Fruit fly (Drosophila melanogaster) whole organism, embryonic: ENCODE data around the gene Bhmt.

Experiments
- Bgb ChIP-seq: fragments of 200-800 bp; sonication (Bioruptor generic); IDR thresholded peaks from 2 replicates; pipeline ENCODE4 v1.3.6; 2022; ENCODE audit warnings: missing biosample characterization, missing genetic modification characterization; ENCODE audit not compliant: partially characterized antibody
- CG10321 ChIP-seq: fragments of 200-800 bp; sonication (Bioruptor generic); IDR thresholded peaks from 2 replicates; pipeline ENCODE4 v1.3.6; 2022; ENCODE audit warnings: missing biosample characterization, missing genetic modification characterization
- CG11247 ChIP-seq: fragments of 200-800 bp; sonication (Bioruptor generic); IDR thresholded peaks from 2 replicates; pipeline ENCODE4 v1.3.6; 2022; ENCODE audit warnings: missing biosample characterization, missing genetic modification characterization
- CG11695 ChIP-seq: fragments of 200-800 bp; sonication (Bioruptor generic); IDR thresholded peaks from 3 replicates; pipeline ENCODE4 v1.3.6; 2022; ENCODE audit warnings: missing biosample characterization, missing genetic modification characterization
- CG12659 ChIP-seq: fragments of 200-800 bp; sonication (Bioruptor generic); optimal IDR thresholded peaks from 3 replicates; lab custom pipeline; 2017; ENCODE audit warnings: mild to moderate bottlenecking, missing biosample characterization, missing genetic modification reagents, missing genetic modification characterization
- CG15479 ChIP-seq: fragments of 200-800 bp; sonication (Bioruptor generic); optimal IDR thresholded peaks from 3 replicates; lab custom pipeline; 2019; ENCODE audit warnings: missing biosample characterization, mild to moderate bottlenecking, missing genetic modification characterization, moderate library complexity
- CG16815 ChIP-seq: fragments of 200-800 bp; sonication (Bioruptor generic); optimal IDR thresholded peaks from 3 replicates; lab custom pipeline; 2017; ENCODE audit warnings: missing biosample characterization, mild to moderate bottlenecking, missing genetic modification characterization
- CG18619 ChIP-seq: fragments of 200-800 bp; sonication (Bioruptor generic); optimal IDR thresholded peaks from 3 replicates; lab custom pipeline; 2017; ENCODE audit warnings: missing biosample characterization, mild to moderate bottlenecking, missing genetic modification characterization
- CG31388 ChIP-seq: fragments of 200-800 bp; sonication (Bioruptor generic); optimal IDR thresholded peaks from 2 replicates; lab custom pipeline; 2016; ENCODE audit warnings: missing biosample characterization, missing genetic modification characterization
- CG32772 ChIP-seq: fragments of 200-800 bp; sonication (Bioruptor generic); IDR thresholded peaks from 2 replicates; pipeline ENCODE4 v1.3.6; 2022; ENCODE audit warnings: missing biosample characterization, missing genetic modification characterization
- CG4404 ChIP-seq: fragments of 200-800 bp; sonication (Bioruptor generic); IDR thresholded peaks from 2 replicates; pipeline ENCODE4 v1.3.6; 2022; ENCODE audit warnings: missing biosample characterization, missing genetic modification characterization
- CG4617 ChIP-seq: fragments of 200-800 bp; sonication (Bioruptor generic); optimal IDR thresholded peaks from 3 replicates; lab custom pipeline; 2016; ENCODE audit warnings: missing biosample characterization, missing genetic modification characterization, borderline replicate concordance
- CG6254 ChIP-seq: fragments of 200-800 bp; sonication (Bioruptor generic); optimal IDR thresholded peaks from 3 replicates; lab custom pipeline; 2017; ENCODE audit warnings: mild to moderate bottlenecking, missing biosample characterization, missing genetic modification reagents, missing genetic modification characterization
- CG6654 ChIP-seq: fragments of 200-800 bp; sonication (Bioruptor generic); optimal IDR thresholded peaks from 2 replicates; lab custom pipeline; 2017; ENCODE audit warnings: missing biosample characterization, mild to moderate bottlenecking, missing genetic modification characterization
- CG6689 ChIP-seq: fragments of 200-800 bp; sonication (Bioruptor generic); IDR thresholded peaks from 2 replicates; pipeline ENCODE4 v1.3.6; 2022; ENCODE audit warnings: missing biosample characterization, missing genetic modification characterization
- CG6791 ChIP-seq: fragments of 200-800 bp; sonication (Bioruptor generic); IDR thresholded peaks from 3 replicates; pipeline ENCODE4 v1.3.6; 2022; ENCODE audit warnings: missing biosample characterization, missing genetic modification characterization; ENCODE audit not compliant: partially characterized antibody
- CG9876 ChIP-seq: fragments of 200-800 bp; sonication (Bioruptor generic); optimal IDR thresholded peaks from 2 replicates; lab custom pipeline; 2016; ENCODE audit warnings: missing biosample characterization, missing genetic modification characterization
- CTCF ChIP-seq: fragments of 200-800 bp; sonication (Bioruptor generic); optimal IDR thresholded peaks from 2 replicates; lab custom pipeline; 2017; ENCODE audit warnings: missing biosample characterization, mild to moderate bottlenecking, missing genetic modification characterization, moderate library complexity
- Ets65A ChIP-seq: fragments of 200-800 bp; sonication (Bioruptor generic); peaks from one replicate; lab custom pipeline; 2016; ENCODE audit warnings: missing biosample characterization, missing genetic modification characterization
- Fer3 ChIP-seq: fragments of 200-800 bp; sonication (Bioruptor generic); optimal IDR thresholded peaks from 2 replicates; lab custom pipeline; 2018; ENCODE audit warnings: missing biosample characterization, mild to moderate bottlenecking, missing genetic modification characterization, moderate library complexity
- HLH4C ChIP-seq: fragments of 200-800 bp; sonication (Bioruptor generic); IDR thresholded peaks from 3 replicates; pipeline ENCODE4 v1.3.6; 2022; ENCODE audit warnings: missing biosample characterization, missing genetic modification characterization; ENCODE audit not compliant: partially characterized antibody
- HLH54F ChIP-seq: fragments of 200-800 bp; sonication (Bioruptor generic); optimal IDR thresholded peaks from 3 replicates; lab custom pipeline; 2016; ENCODE audit warnings: missing biosample characterization, missing genetic modification characterization
- Mrtf ChIP-seq: fragments of 200-800 bp; sonication (Bioruptor generic); IDR thresholded peaks from 3 replicates; pipeline ENCODE4 v1.3.6; 2022; ENCODE audit warnings: missing biosample characterization, missing genetic modification characterization
- NFAT ChIP-seq: fragments of 200-800 bp; sonication (Bioruptor generic); IDR thresholded peaks from 2 replicates; pipeline ENCODE4 v1.3.6; 2022; ENCODE audit warnings: missing biosample characterization, missing genetic modification characterization
- Poxn ChIP-seq: fragments of 200-800 bp; sonication (Bioruptor generic); IDR thresholded peaks from 2 replicates; pipeline ENCODE4 v1.3.6; 2022; ENCODE audit warnings: missing biosample characterization, missing genetic modification characterization
- Sin3A ChIP-seq: fragments of >200 bp; optimal IDR thresholded peaks from 2 replicates; lab custom pipeline; 2018
- Stat92E ChIP-seq, 3 experiments: fragments of >200 bp in 2 of 3; fragments of 200-800 bp in 1 of 3; sonication (Bioruptor generic) in 1 of 3; optimal IDR thresholded peaks; 2 replicates each; lab custom pipeline; 2017 to 2019; ENCODE audit warnings: missing biosample characterization in 3 of 3, missing genetic modification characterization in 3 of 3, mild to moderate bottlenecking in 1 of 3, moderate library complexity in 1 of 3
- TFAM ChIP-seq: fragments of 200-800 bp; sonication (Bioruptor generic); optimal IDR thresholded peaks from 2 replicates; lab custom pipeline; 2017; ENCODE audit warnings: missing biosample characterization, missing genetic modification characterization, inconsistent platforms
- Trl ChIP-seq, 3 experiments: fragments of >200 bp in 2 of 3; fragments of 200-800 bp in 1 of 3; sonication (Bioruptor generic) in 1 of 3; optimal IDR thresholded peaks; 2 replicates in 1 of 3; 3 replicates in 2 of 3; lab custom pipeline; 2016 to 2017; ENCODE audit warnings: missing biosample characterization in 1 of 3, missing genetic modification characterization in 1 of 3
- ase ChIP-seq: fragments of 200-800 bp; sonication (Bioruptor generic); IDR thresholded peaks from 3 replicates; pipeline ENCODE4 v1.3.6; 2022; ENCODE audit warnings: missing biosample characterization, missing genetic modification characterization
- cato ChIP-seq: fragments of 200-800 bp; sonication (Bioruptor generic); optimal IDR thresholded peaks from 2 replicates; lab custom pipeline; 2016; ENCODE audit warnings: missing biosample characterization, missing genetic modification characterization, borderline replicate concordance
- cg ChIP-seq: fragments of 200-800 bp; sonication (Bioruptor generic); optimal IDR thresholded peaks from 3 replicates; lab custom pipeline; 2019; ENCODE audit warnings: missing biosample characterization, mild to moderate bottlenecking, missing genetic modification characterization, moderate library complexity
- danr ChIP-seq: fragments of 200-800 bp; sonication (Bioruptor generic); IDR thresholded peaks from 2 replicates; pipeline ENCODE4 v1.3.6; 2022; ENCODE audit warnings: missing biosample characterization, missing genetic modification characterization
- dati ChIP-seq: fragments of 200-800 bp; sonication (Bioruptor generic); IDR thresholded peaks from 2 replicates; pipeline ENCODE4 v1.3.6; 2022; ENCODE audit warnings: missing biosample characterization, missing genetic modification characterization
- ewg ChIP-seq: fragments of 200-800 bp; sonication (Bioruptor generic); optimal IDR thresholded peaks from 3 replicates; lab custom pipeline; 2017; ENCODE audit warnings: mild to moderate bottlenecking, missing biosample characterization, missing genetic modification reagents, missing genetic modification characterization
- gcm ChIP-seq: fragments of 200-800 bp; sonication (Bioruptor generic); optimal IDR thresholded peaks from 2 replicates; lab custom pipeline; 2019; ENCODE audit warnings: missing biosample characterization, mild to moderate bottlenecking, missing genetic modification characterization, moderate library complexity
- gem ChIP-seq: fragments of 200-800 bp; sonication (Bioruptor generic); optimal IDR thresholded peaks from 2 replicates; lab custom pipeline; 2019; ENCODE audit warnings: missing biosample characterization, mild to moderate bottlenecking, missing genetic modification characterization, moderate library complexity
- gro ChIP-seq: fragments of 200-800 bp; sonication (Bioruptor generic); optimal IDR thresholded peaks from 2 replicates; lab custom pipeline; 2016; ENCODE audit warnings: missing biosample characterization, missing genetic modification characterization
- ken ChIP-seq: fragments of 200-800 bp; sonication (Bioruptor generic); IDR thresholded peaks from 3 replicates; pipeline ENCODE4 v1.3.6; 2022; ENCODE audit warnings: missing biosample characterization, missing genetic modification characterization
- lilli ChIP-seq: fragments of 200-800 bp; sonication (Bioruptor generic); optimal IDR thresholded peaks from 3 replicates; lab custom pipeline; 2016; ENCODE audit warnings: missing biosample characterization, missing genetic modification characterization
- mam ChIP-seq: fragments of 200-800 bp; sonication (Bioruptor generic); optimal IDR thresholded peaks from 3 replicates; lab custom pipeline; 2016; ENCODE audit warnings: missing biosample characterization, missing genetic modification characterization
- nom ChIP-seq: fragments of 200-800 bp; sonication (Bioruptor generic); optimal IDR thresholded peaks from 2 replicates; lab custom pipeline; 2017; ENCODE audit warnings: missing biosample characterization, missing genetic modification characterization, mild to moderate bottlenecking, moderate library complexity, missing genetic modification reagents
- prd ChIP-seq, 3 experiments: fragments of >200 bp in 2 of 3; fragments of 200-800 bp in 1 of 3; sonication (Bioruptor generic) in 1 of 3; optimal IDR thresholded peaks in 2 of 3; IDR thresholded peaks in 1 of 3; 2 replicates in 2 of 3; 3 replicates in 1 of 3; pipeline versions ENCODE4 v1.3.6 to Lab custom; 2017 to 2022; ENCODE audit warnings: missing biosample characterization in 1 of 3, missing genetic modification characterization in 1 of 3
- sd ChIP-seq: fragments of 200-800 bp; sonication (Bioruptor generic); optimal IDR thresholded peaks from 3 replicates; lab custom pipeline; 2018; ENCODE audit warnings: missing biosample characterization, mild to moderate bottlenecking, missing genetic modification characterization, moderate library complexity
- ssp ChIP-seq: fragments of 200-800 bp; sonication (Bioruptor generic); IDR thresholded peaks from 2 replicates; pipeline ENCODE4 v1.3.6; 2022; ENCODE audit warnings: missing biosample characterization, missing genetic modification characterization
- vnd ChIP-seq: fragments of 200-800 bp; sonication (Bioruptor generic); IDR thresholded peaks from 3 replicates; pipeline ENCODE4 v1.3.6; 2022; ENCODE audit warnings: missing biosample characterization, missing genetic modification characterization; ENCODE audit not compliant: partially characterized antibody
- zen2 ChIP-seq: fragments of 200-800 bp; sonication (Bioruptor generic); IDR thresholded peaks from 3 replicates; pipeline ENCODE4 v1.3.6; 2022; ENCODE audit warnings: missing biosample characterization, missing genetic modification characterization; ENCODE audit not compliant: partially characterized antibody

Gene Bhmt

dm6 chr2L:18987078-18987895 is 30.2 kb upstream of the Bhmt start, which contains the start of the genes Swip-1 and EMC5 (continued):
- TF ChIP-seq Sin3A (no peak), gcm (GFP tag; lab: Kevin White, UChicago) (peak; percentile 63), HLH54F (GFP tag; lab: Kevin White, UChicago) (peak; percentile 12), CG16815 (GFP tag; lab: Kevin White, UChicago) (peak; percentile 48), ken (GFP tag; lab: Robert Waterston, UW) (peak; percentile 67; the same call in 2 of the 3 replicates), CG10321 (no peak), CG9876 (GFP tag; lab: Kevin White, UChicago) (no peak), Fer3 (tag; lab: Kevin White, UChicago) (peak; percentile 44), CG11695 (GFP tag; lab: Robert Waterston, UW) (no peak), TFAM (GFP tag; lab: Kevin White, UChicago) (no peak), CG18619 (GFP tag; lab: Kevin White, UChicago) (peak; percentile 52), Bgb (GFP tag; lab: Robert Waterston, UW) (peak; percentile 47), ssp (GFP tag; lab: Robert Waterston, UW) (peak; percentile 61), CG4617 (peak; percentile 52), CG31388 (GFP tag; lab: Kevin White, UChicago) (peak; percentile 9), Poxn (0 out of 2 replicates have a peak, but pooled peaks have one; percentile 10), CG11247 (GFP tag; lab: Robert Waterston, UW) (peak; percentile 64), gem (tag; lab: Kevin White, UChicago) (peak; percentile 84), prd (optimal IDR thresholded peaks at IDR 0.05; lab: Kevin White, UChicago) (no peak), prd (GFP tag; IDR thresholded peaks at IDR 0.05; lab: Robert Waterston, UW) (peak; percentile 62; the same call in 1 of the 3 replicates), CG15479 (no peak), CG6689 (GFP tag; lab: Robert Waterston, UW) (peak; percentile 66), sd (tag; lab: Kevin White, UChicago) (peak; percentile 60), CG6254 (GFP tag; lab: Kevin White, UChicago) (peak; percentile 19), nom (peak; percentile 43), CG4404 (GFP tag; lab: Robert Waterston, UW) (peak; percentile 36; the same call in 1 of the 2 replicates), dati (no peak), Trl (optimal IDR thresholded peaks at IDR 0.05; lab: Kevin White, UChicago) (no peak), Trl (GFP tag; optimal IDR thresholded peaks at IDR 0.05; lab: Kevin White, UChicago) (peak; percentile 1), cg (GFP tag; lab: Kevin White, UChicago) (no peak), cato (GFP tag; lab: Kevin White, UChicago) (peak; percentile 26), ase (GFP tag; lab: Robert Waterston, UW) (peak; percentile 18; the same call in 1 of the 3 replicates), vnd (GFP tag; lab: Robert Waterston, UW) (peak; percentile 53; the same call in 1 of the 3 replicates), lilli (GFP tag; lab: Kevin White, UChicago) (peak; percentile 46), mam (GFP tag; lab: Kevin White, UChicago) (peak; percentile 35), CG6791 (peak; percentile 58; the same call in 2 of the 3 replicates), gro (no peak), ewg (GFP tag; lab: Kevin White, UChicago) (peak; percentile 16), zen2 (0 out of 3 replicates have a peak, but pooled peaks have one; percentile 16), CG32772 (peak; percentile 40; the same call in 1 of the 2 replicates), Stat92E (GFP tag; optimal IDR thresholded peaks at IDR 0.05; lab: Kevin White, UChicago) (no peak), Mrtf (GFP tag; lab: Robert Waterston, UW) (peak; percentile 39; the same call in 1 of the 3 replicates), CG12659 (GFP tag; lab: Kevin White, UChicago) (peak; percentile 82), Ets65A (peak; percentile 87), CG6654 (GFP tag; lab: Kevin White, UChicago) (no peak), CTCF (no peak), HLH4C (GFP tag; lab: Robert Waterston, UW) (peak; percentile 53; the same call in 1 of the 3 replicates), danr (no peak), NFAT (GFP tag; lab: Robert Waterston, UW) (peak; percentile 44)
